Fruit fly (Drosophila melanogaster) whole organism, embryonic: Measurements from ENCODE around the gene Prp5.
A peak's percentile ranks its signal among the peaks of the same experiment; 100 is the strongest.

Source experiments
- Atf-2 ChIP-seq: fragments of 200-800 bp; sonication (Bioruptor generic); optimal IDR thresholded peaks from 2 replicates; lab custom pipeline; 2016; ENCODE audit warnings: missing biosample characterization, missing genetic modification characterization
- B-H2 ChIP-seq: fragments of 200-800 bp; sonication (Bioruptor generic); optimal IDR thresholded peaks from 2 replicates; lab custom pipeline; 2018; ENCODE audit warnings: missing biosample characterization, mild to moderate bottlenecking, missing genetic modification characterization
- BEAF-32 ChIP-seq: fragments of 200-800 bp; sonication (Bioruptor generic); optimal IDR thresholded peaks from 3 replicates; lab custom pipeline; 2017; ENCODE audit warnings: missing biosample characterization, missing genetic modification characterization, mild to moderate bottlenecking, moderate library complexity, missing genetic modification reagents
- Bgb ChIP-seq: fragments of 200-800 bp; sonication (Bioruptor generic); IDR thresholded peaks from 2 replicates; pipeline ENCODE4 v1.3.6; 2022; ENCODE audit warnings: missing biosample characterization, missing genetic modification characterization; ENCODE audit not compliant: partially characterized antibody
- CG12104 ChIP-seq: fragments of 200-800 bp; sonication (Bioruptor generic); optimal IDR thresholded peaks from 3 replicates; lab custom pipeline; 2016; ENCODE audit warnings: missing biosample characterization, missing genetic modification characterization
- CG12391 ChIP-seq: fragments of 200-800 bp; sonication (Bioruptor generic); optimal IDR thresholded peaks from 3 replicates; lab custom pipeline; 2018; ENCODE audit warnings: missing biosample characterization, mild to moderate bottlenecking, missing genetic modification characterization, moderate library complexity
- CG12659 ChIP-seq: fragments of 200-800 bp; sonication (Bioruptor generic); optimal IDR thresholded peaks from 3 replicates; lab custom pipeline; 2017; ENCODE audit warnings: mild to moderate bottlenecking, missing biosample characterization, missing genetic modification reagents, missing genetic modification characterization
- CG13296 ChIP-seq: fragments of 200-800 bp; sonication (Bioruptor generic); optimal IDR thresholded peaks from 3 replicates; lab custom pipeline; 2018; ENCODE audit warnings: missing biosample characterization, mild to moderate bottlenecking, missing genetic modification characterization
- CG13624 ChIP-seq: fragments of 200-800 bp; sonication (Bioruptor generic); optimal IDR thresholded peaks from 2 replicates; lab custom pipeline; 2016; ENCODE audit warnings: missing biosample characterization, missing genetic modification characterization
- CG14860 ChIP-seq: fragments of 200-800 bp; sonication (Bioruptor generic); IDR thresholded peaks from 3 replicates; pipeline ENCODE4 v1.3.6; 2022; ENCODE audit warnings: missing biosample characterization, missing genetic modification characterization; ENCODE audit not compliant: partially characterized antibody
- CG15479 ChIP-seq: fragments of 200-800 bp; sonication (Bioruptor generic); optimal IDR thresholded peaks from 3 replicates; lab custom pipeline; 2019; ENCODE audit warnings: missing biosample characterization, mild to moderate bottlenecking, missing genetic modification characterization, moderate library complexity
- CG15514 ChIP-seq: fragments of 200-800 bp; sonication (Bioruptor generic); optimal IDR thresholded peaks from 3 replicates; lab custom pipeline; 2017; ENCODE audit warnings: missing biosample characterization, missing genetic modification characterization, mild to moderate bottlenecking, moderate library complexity, missing genetic modification reagents
- CG17361 ChIP-seq: fragments of 200-800 bp; sonication (Bioruptor generic); IDR thresholded peaks from 3 replicates; pipeline ENCODE4 v1.3.6; 2022; ENCODE audit warnings: missing biosample characterization, missing genetic modification characterization
- CG1832 ChIP-seq: fragments of 200-800 bp; sonication (Bioruptor generic); optimal IDR thresholded peaks from 2 replicates; lab custom pipeline; 2017; ENCODE audit warnings: missing biosample characterization, mild to moderate bottlenecking, missing genetic modification characterization, inconsistent platforms
- CG31224 ChIP-seq: fragments of 200-800 bp; sonication (Bioruptor generic); IDR thresholded peaks from 2 replicates; pipeline ENCODE4 v1.3.6; 2022; ENCODE audit warnings: missing biosample characterization, missing genetic modification characterization
- CG31388 ChIP-seq: fragments of 200-800 bp; sonication (Bioruptor generic); optimal IDR thresholded peaks from 2 replicates; lab custom pipeline; 2016; ENCODE audit warnings: missing biosample characterization, missing genetic modification characterization
- CG32772 ChIP-seq: fragments of 200-800 bp; sonication (Bioruptor generic); IDR thresholded peaks from 2 replicates; pipeline ENCODE4 v1.3.6; 2022; ENCODE audit warnings: missing biosample characterization, missing genetic modification characterization
- CG6791 ChIP-seq: fragments of 200-800 bp; sonication (Bioruptor generic); IDR thresholded peaks from 3 replicates; pipeline ENCODE4 v1.3.6; 2022; ENCODE audit warnings: missing biosample characterization, missing genetic modification characterization; ENCODE audit not compliant: partially characterized antibody
- CG7271 ChIP-seq: fragments of 200-800 bp; sonication (Bioruptor generic); optimal IDR thresholded peaks from 2 replicates; lab custom pipeline; 2018; ENCODE audit warnings: missing biosample characterization, mild to moderate bottlenecking, missing genetic modification characterization, moderate library complexity
- CG9437 ChIP-seq: fragments of 200-800 bp; sonication (Bioruptor generic); optimal IDR thresholded peaks from 2 replicates; lab custom pipeline; 2018; ENCODE audit warnings: missing biosample characterization, mild to moderate bottlenecking, missing genetic modification characterization
- CG9727 ChIP-seq: fragments of 200-800 bp; sonication (Bioruptor generic); optimal IDR thresholded peaks from 3 replicates; lab custom pipeline; 2017; ENCODE audit warnings: missing biosample characterization, mild to moderate bottlenecking, missing genetic modification characterization
- CG9817 ChIP-seq: fragments of 200-800 bp; sonication (Bioruptor generic); optimal IDR thresholded peaks from 2 replicates; lab custom pipeline; 2018; ENCODE audit warnings: missing biosample characterization, mild to moderate bottlenecking, missing genetic modification characterization, moderate library complexity
- Camta ChIP-seq: fragments of 200-800 bp; sonication (Bioruptor generic); optimal IDR thresholded peaks from 2 replicates; lab custom pipeline; 2016; ENCODE audit warnings: missing biosample characterization, missing genetic modification characterization
- D19A ChIP-seq: fragments of 200-800 bp; optimal IDR thresholded peaks from 3 replicates; lab custom pipeline; 2019; ENCODE audit warnings: missing biosample characterization, mild to moderate bottlenecking, missing genetic modification characterization, moderate library complexity
- H2.0 ChIP-seq: fragments of 200-800 bp; sonication (Bioruptor generic); IDR thresholded peaks from 2 replicates; pipeline ENCODE4 v1.3.6; 2022; ENCODE audit warnings: missing biosample characterization, missing genetic modification characterization
- HLHmδ ChIP-seq: fragments of 200-800 bp; sonication (Bioruptor generic); optimal IDR thresholded peaks from 2 replicates; lab custom pipeline; 2018; ENCODE audit warnings: missing biosample characterization, mild to moderate bottlenecking, missing genetic modification characterization, moderate library complexity
- Hey ChIP-seq: fragments of 200-800 bp; sonication (Bioruptor generic); optimal IDR thresholded peaks from 3 replicates; lab custom pipeline; 2018; ENCODE audit warnings: missing biosample characterization, mild to moderate bottlenecking, missing genetic modification characterization
- Mrtf ChIP-seq: fragments of 200-800 bp; sonication (Bioruptor generic); IDR thresholded peaks from 3 replicates; pipeline ENCODE4 v1.3.6; 2022; ENCODE audit warnings: missing biosample characterization, missing genetic modification characterization
- NfI ChIP-seq: fragments of 200-800 bp; sonication (Bioruptor generic); optimal IDR thresholded peaks from 3 replicates; lab custom pipeline; 2018; ENCODE audit warnings: missing biosample characterization, mild to moderate bottlenecking, missing genetic modification characterization, moderate library complexity
- Ravus ChIP-seq: fragments of 200-800 bp; sonication (Bioruptor generic); IDR thresholded peaks from 2 replicates; pipeline ENCODE4 v1.3.6; 2022; ENCODE audit warnings: missing biosample characterization, missing genetic modification characterization
- Scr ChIP-seq: fragments of 200-800 bp; sonication (Bioruptor generic); IDR thresholded peaks from 2 replicates; pipeline ENCODE4 v1.3.6; 2022; ENCODE audit warnings: missing biosample characterization, missing genetic modification characterization; ENCODE audit not compliant: partially characterized antibody
- Side ChIP-seq: fragments of 200-800 bp; sonication (Bioruptor generic); optimal IDR thresholded peaks from 2 replicates; lab custom pipeline; 2016; ENCODE audit warnings: missing biosample characterization, missing genetic modification characterization
- ase ChIP-seq: fragments of 200-800 bp; sonication (Bioruptor generic); IDR thresholded peaks from 3 replicates; pipeline ENCODE4 v1.3.6; 2022; ENCODE audit warnings: missing biosample characterization, missing genetic modification characterization
- cad ChIP-seq: fragments of >200 bp; optimal IDR thresholded peaks from 2 replicates; lab custom pipeline; 2017; ENCODE audit warnings: missing biosample characterization, missing genetic modification characterization
- cas ChIP-seq: fragments of 200-800 bp; sonication (Bioruptor generic); IDR thresholded peaks from 2 replicates; pipeline ENCODE4 v1.3.6; 2022; ENCODE audit warnings: missing biosample characterization, missing genetic modification characterization
- chinmo ChIP-seq: fragments of 200-800 bp; sonication (Bioruptor generic); IDR thresholded peaks from 4 replicates; pipeline ENCODE4 v1.3.6; 2022; ENCODE audit warnings: missing biosample characterization, missing genetic modification characterization; ENCODE audit not compliant: partially characterized antibody
- ci ChIP-seq: fragments of 200-800 bp; sonication (Bioruptor generic); IDR thresholded peaks from 3 replicates; pipeline ENCODE4 v1.3.6; 2022; ENCODE audit warnings: missing biosample characterization, missing genetic modification characterization
- cwo ChIP-seq: fragments of 200-800 bp; sonication (Bioruptor generic); optimal IDR thresholded peaks from 3 replicates; lab custom pipeline; 2017; ENCODE audit warnings: missing biosample characterization, missing genetic modification characterization, mild to moderate bottlenecking, moderate library complexity, missing genetic modification reagents
- gcm ChIP-seq: fragments of 200-800 bp; sonication (Bioruptor generic); optimal IDR thresholded peaks from 2 replicates; lab custom pipeline; 2019; ENCODE audit warnings: missing biosample characterization, mild to moderate bottlenecking, missing genetic modification characterization, moderate library complexity
- grn ChIP-seq: fragments of 200-800 bp; sonication (Bioruptor generic); optimal IDR thresholded peaks from 3 replicates; lab custom pipeline; 2017; ENCODE audit warnings: missing biosample characterization, missing genetic modification characterization
- kah ChIP-seq: fragments of 200-800 bp; sonication (Bioruptor generic); optimal IDR thresholded peaks from 2 replicates; lab custom pipeline; 2018; ENCODE audit warnings: missing biosample characterization, mild to moderate bottlenecking, missing genetic modification characterization
- klu ChIP-seq: fragments of 200-800 bp; sonication (Bioruptor generic); IDR thresholded peaks from 2 replicates; pipeline ENCODE4 v1.3.6; 2022; ENCODE audit warnings: missing biosample characterization, missing genetic modification characterization
- nau ChIP-seq: fragments of 200-800 bp; sonication (Bioruptor generic); optimal IDR thresholded peaks from 3 replicates; lab custom pipeline; 2017; ENCODE audit warnings: missing biosample characterization, mild to moderate bottlenecking, missing genetic modification characterization, missing genetic modification reagents
- oc ChIP-seq: fragments of 200-800 bp; sonication (Bioruptor generic); optimal IDR thresholded peaks from 2 replicates; lab custom pipeline; 2018; ENCODE audit warnings: missing biosample characterization, mild to moderate bottlenecking, missing genetic modification characterization, moderate library complexity
- pros ChIP-seq: fragments of 200-800 bp; sonication (Bioruptor generic); optimal IDR thresholded peaks from 3 replicates; lab custom pipeline; 2019; ENCODE audit warnings: missing biosample characterization, mild to moderate bottlenecking, missing genetic modification characterization, moderate library complexity
- rib ChIP-seq: fragments of 200-800 bp; sonication (Bioruptor generic); IDR thresholded peaks from 2 replicates; pipeline ENCODE4 v1.3.6; 2022; ENCODE audit warnings: missing biosample characterization, missing genetic modification characterization
- sc ChIP-seq, 3 experiments: fragments of >200 bp in 2 of 3; fragments of 200-800 bp in 1 of 3; sonication (Bioruptor generic) in 1 of 3; optimal IDR thresholded peaks; 2 replicates in 2 of 3; 3 replicates in 1 of 3; lab custom pipeline; 2017; ENCODE audit warnings: mild to moderate bottlenecking in 1 of 3, missing biosample characterization in 1 of 3, missing genetic modification characterization in 1 of 3, missing genetic modification reagents in 1 of 3
- sug ChIP-seq: fragments of 200-800 bp; optimal IDR thresholded peaks from 2 replicates; lab custom pipeline; 2019; ENCODE audit warnings: missing biosample characterization, mild to moderate bottlenecking, missing genetic modification characterization, moderate library complexity

Prp5 gene

DNA sequence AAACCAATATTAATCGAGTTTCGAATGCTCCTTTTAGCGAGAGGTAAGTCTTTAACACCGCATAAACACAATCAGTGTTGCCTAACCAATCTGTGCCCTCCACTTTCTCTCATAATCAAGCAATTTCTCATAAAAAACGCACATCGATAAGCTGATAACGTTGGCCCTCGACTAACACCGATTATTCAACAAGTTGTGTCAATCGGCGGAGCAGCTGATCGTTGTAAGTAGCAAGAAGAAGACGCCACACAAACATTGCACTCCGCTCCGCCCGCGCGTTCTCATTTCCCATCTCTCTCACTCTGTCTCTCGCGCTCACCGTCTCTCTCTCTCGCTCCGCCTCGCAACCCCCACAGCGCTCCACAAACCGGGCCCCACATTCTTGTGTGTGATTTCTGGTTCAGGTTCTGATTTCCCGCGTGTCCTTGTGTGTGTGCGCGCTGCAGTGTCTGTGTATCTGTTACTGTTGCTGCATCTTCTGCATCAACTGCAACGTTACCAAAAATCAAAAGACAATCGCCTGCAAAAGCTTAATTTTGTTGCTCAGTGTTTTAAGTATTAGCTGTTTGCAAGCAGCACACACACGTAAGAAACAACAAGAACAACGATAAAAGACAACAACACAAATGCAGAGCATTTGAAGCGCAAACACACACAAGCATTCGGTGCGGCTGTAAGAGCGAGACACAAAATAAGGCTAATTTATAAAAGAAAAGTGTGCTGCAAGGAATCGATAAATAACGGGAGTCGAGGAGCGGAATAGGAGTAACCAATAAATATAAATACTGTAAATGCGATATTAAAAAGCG is 11.7 kb upstream of the Prp5 start, which contains the start of the genes CG9114 and HDAC6 (continued):
- TF ChIP-seq CG9727 (GFP tag; lab: Kevin White, UChicago) (peak; percentile 41), CG15514 (GFP tag; lab: Kevin White, UChicago) (peak; percentile 76), CG7271 (tag; lab: Kevin White, UChicago) (no peak), H2.0 (GFP tag; lab: Robert Waterston, UW) (no peak), CG32772 (GFP tag; lab: Robert Waterston, UW) (no peak), CG6791 (peak; percentile 78), HLHmδ (GFP tag; lab: Kevin White, UChicago) (peak; percentile 7), Mrtf (GFP tag; lab: Robert Waterston, UW) (no peak), Side (no peak), Camta (GFP tag; lab: Kevin White, UChicago) (no peak), ase (GFP tag; lab: Robert Waterston, UW) (0 out of 3 replicates have a peak, but pooled peaks have one; percentile 6), CG12104 (GFP tag; lab: Kevin White, UChicago) (no peak), nau (GFP tag; lab: Kevin White, UChicago) (no peak), rib (GFP tag; lab: Robert Waterston, UW) (no peak), Ravus (no peak), cas (GFP tag; lab: Robert Waterston, UW) (no peak), CG12391 (no peak), sc (optimal IDR thresholded peaks at IDR 0.05; lab: Kevin White, UChicago) (no peak), sc (GFP tag; optimal IDR thresholded peaks at IDR 0.05; lab: Kevin White, UChicago) (no peak), oc (tag; lab: Kevin White, UChicago) (no peak), CG31388 (GFP tag; lab: Kevin White, UChicago) (no peak), Bgb (GFP tag; lab: Robert Waterston, UW) (peak; percentile 79), chinmo (peak; percentile 97), Hey (no peak), CG14860 (GFP tag; lab: Robert Waterston, UW) (peak; percentile 89), Scr (GFP tag; lab: Robert Waterston, UW) (peak; percentile 91), CG9437 (GFP tag; lab: Kevin White, UChicago) (no peak), Atf-2 (GFP tag; lab: Kevin White, UChicago) (no peak), CG1832 (peak; percentile 90), grn (GFP tag; lab: Kevin White, UChicago) (no peak), B-H2 (GFP tag; lab: Kevin White, UChicago) (no peak), sug (no peak), CG13624 (peak; percentile 15), CG31224 (GFP tag; lab: Robert Waterston, UW) (no peak), CG17361 (0 out of 3 replicates have a peak, but pooled peaks have one; percentile 13), CG15479 (no peak), CG9817 (tag; lab: Kevin White, UChicago) (no peak), klu (no peak), gcm (GFP tag; lab: Kevin White, UChicago) (peak; percentile 49), CG13296 (GFP tag; lab: Kevin White, UChicago) (no peak), BEAF-32 (GFP tag; lab: Kevin White, UChicago) (peak; percentile 83), pros (GFP tag; lab: Kevin White, UChicago) (peak; percentile 10), D19A (no peak), kah (peak; percentile 81), CG12659 (GFP tag; lab: Kevin White, UChicago) (peak; percentile 31), cwo (no peak), cad (no peak), NfI (GFP tag; lab: Kevin White, UChicago) (no peak), ci (GFP tag; lab: Robert Waterston, UW) (peak; percentile 64)
